Fruit fly (Drosophila melanogaster): ENCODE results near the gene Lcp65Ag2.

dm6 chr3L:6140771-6141472 lies 7.5 kb upstream of the Lcp65Ag2 start:
- no peak for TF ChIP-seq usp (GFP tag; optimal IDR thresholded peaks at IDR 0.05)
- TF ChIP-seq CG8478 (optimal IDR thresholded peaks at IDR 0.05): no peak
- TF ChIP-seq psq (optimal IDR thresholded peaks at IDR 0.05): no peak
- TF ChIP-seq pan (optimal IDR thresholded peaks at IDR 0.05): no peak
- no peak for TF ChIP-seq Dll (optimal IDR thresholded peaks at IDR 0.05)
- TF ChIP-seq EcR (GFP tag; optimal IDR thresholded peaks at IDR 0.05): no peak

All from whole organism.